Worm (Caenorhabditis elegans): ENCODE data around the gene F28H6.4.
A peak's percentile ranks its signal among the peaks of the same experiment; 100 is the strongest.

F28H6.4 gene

ce11 chrX:14108245-14108644, 19.4 kb upstream of the F28H6.4 start, which contains the start of gene F16B12.7:
Gene F16B12.7 (plus strand): TSS chrX:14108545.
- TF ChIP-seq ceh-19 (GFP tag; optimal IDR thresholded peaks at IDR 0.05) (no peak), F13H6.1 (tag; optimal IDR thresholded peaks at IDR 0.05) (no peak), ceh-48 (tag; optimal IDR thresholded peaks at IDR 0.05) (no peak), unc-3 (GFP tag; conservative IDR thresholded peaks at IDR 0.05) (no peak), unc-3 (tag; optimal IDR thresholded peaks at IDR 0.05) (no peak), ref-2 (tag; optimal IDR thresholded peaks at IDR 0.05) (no peak), elt-4 (tag; optimal IDR thresholded peaks at IDR 0.05) (no peak), ceh-24 (tag; optimal IDR thresholded peaks at IDR 0.05) (no peak), C38D4.7 (GFP tag; optimal IDR thresholded peaks at IDR 0.05) (no peak), tbx-7 (tag; optimal IDR thresholded peaks at IDR 0.05) (no peak), sox-4 (tag; optimal IDR thresholded peaks at IDR 0.05) (no peak), ceh-6 (GFP tag; optimal IDR thresholded peaks at IDR 0.05) (no peak), odd-2 (tag; optimal IDR thresholded peaks at IDR 0.05) (no peak)

DNA sequence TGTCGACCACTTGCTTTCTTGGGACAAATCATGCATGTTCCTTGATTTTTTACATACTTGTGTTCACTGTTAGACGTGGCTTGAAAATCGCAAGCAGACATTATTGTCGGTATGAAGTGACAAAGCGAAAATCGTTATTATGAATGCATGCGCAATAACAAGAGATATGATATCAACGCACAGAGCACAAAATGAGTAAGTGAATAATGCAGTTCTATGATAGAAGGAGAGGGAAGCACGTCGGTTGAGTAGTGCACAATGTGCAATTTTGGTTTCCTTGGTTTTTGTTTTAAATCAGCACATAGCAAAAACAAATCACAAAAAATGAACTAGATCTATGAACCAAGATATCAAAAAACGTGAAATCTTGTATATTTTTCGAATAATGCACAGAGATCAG, 14.3 kb upstream of the F28H6.4 start, which contains the start of gene nhr-281:
Gene nhr-281 (minus strand): TSS at position 101 of the 400 bp plus-strand sequence.
- no peak for TF ChIP-seq K02D7.2 (tag; optimal IDR thresholded peaks at IDR 0.05)
- no peak for TF ChIP-seq T23F11.4 (GFP tag; optimal IDR thresholded peaks at IDR 0.05)
- TF ChIP-seq ttx-3 (tag; optimal IDR thresholded peaks at IDR 0.05) = no peak
- TF ChIP-seq fkh-6 (tag; optimal IDR thresholded peaks at IDR 0.05) = no peak
- TF ChIP-seq elt-4 (tag; optimal IDR thresholded peaks at IDR 0.05) = no peak
- no peak for TF ChIP-seq ceh-2 (tag; optimal IDR thresholded peaks at IDR 0.05)
- no peak for TF ChIP-seq hlh-30 (tag; optimal IDR thresholded peaks at IDR 0.05; ENCODE audit: insufficient read depth)
- no peak for TF ChIP-seq ets-4 (tag; optimal IDR thresholded peaks at IDR 0.05)
- TF ChIP-seq unc-55 (GFP tag; optimal IDR thresholded peaks at IDR 0.05) = no peak
- no peak for TF ChIP-seq elt-2 (tag; optimal IDR thresholded peaks at IDR 0.05)
- no peak for TF ChIP-seq ceh-9 (tag; optimal IDR thresholded peaks at IDR 0.05)
- no peak for TF ChIP-seq C38D4.7 (GFP tag; optimal IDR thresholded peaks at IDR 0.05)
- no peak for TF ChIP-seq hlh-13 (GFP tag; optimal IDR thresholded peaks at IDR 0.05)

DNA sequence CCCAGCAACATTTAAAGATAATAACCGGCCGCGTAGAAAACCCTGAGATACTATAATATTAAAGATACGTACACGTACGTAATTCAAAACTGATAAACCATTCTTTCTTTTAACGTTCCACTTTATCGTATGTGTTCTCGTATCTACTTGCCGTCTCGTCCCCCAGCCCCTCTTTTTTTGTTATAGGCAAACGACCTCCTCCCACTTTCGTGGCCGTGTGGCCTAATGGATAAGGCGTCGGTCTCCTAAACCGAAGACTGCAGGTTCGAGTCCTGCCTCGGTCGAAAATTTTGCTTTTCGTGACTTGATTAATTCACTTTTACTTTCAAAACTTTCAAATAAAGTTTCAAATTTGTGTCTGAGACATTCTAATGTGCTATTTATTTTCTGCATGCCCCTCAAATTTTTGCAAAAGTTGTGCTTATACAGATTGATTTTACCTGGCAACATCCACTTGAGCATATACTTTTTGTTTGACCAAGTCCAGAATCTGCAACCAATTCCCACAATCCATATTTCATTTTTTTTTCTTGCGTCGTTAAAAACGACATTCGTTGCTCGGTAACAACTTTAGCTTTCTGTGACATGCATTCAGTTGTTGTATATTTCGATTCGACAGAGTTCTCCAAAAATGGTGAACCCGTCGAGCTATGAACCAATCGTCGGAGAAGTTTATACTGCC, 12.1 kb upstream of the F28H6.4 start, which contains the start of gene F28H6.7:
Gene F28H6.7 (plus strand): TSS at position 632 of the 682 bp plus-strand sequence.
- TF ChIP-seq unc-55 (GFP tag; optimal IDR thresholded peaks at IDR 0.05) = no peak
- peak; percentile 85 for TF ChIP-seq T23F11.4 (GFP tag; optimal IDR thresholded peaks at IDR 0.05)
- peak; percentile 27 for TF ChIP-seq fkh-10 (GFP tag; optimal IDR thresholded peaks at IDR 0.05)
- no peak for TF ChIP-seq pax-1 (tag; optimal IDR thresholded peaks at IDR 0.05)
- peak; percentile 78 for TF ChIP-seq lim-6 (tag; optimal IDR thresholded peaks at IDR 0.05)
- TF ChIP-seq pha-2 (tag; optimal IDR thresholded peaks at IDR 0.05) = peak; percentile 85
- TF ChIP-seq ceh-34 (tag; optimal IDR thresholded peaks at IDR 0.05) = peak; percentile 85
- peak; percentile 59 for TF ChIP-seq zip-5 (tag; optimal IDR thresholded peaks at IDR 0.05)
- no peak for TF ChIP-seq ceh-22 (tag; optimal IDR thresholded peaks at IDR 0.05)
- no peak for TF ChIP-seq ceh-30 (tag; optimal IDR thresholded peaks at IDR 0.05)
- peak; percentile 46 for TF ChIP-seq ceh-31 (tag; optimal IDR thresholded peaks at IDR 0.05)
- TF ChIP-seq hlh-6 (tag; optimal IDR thresholded peaks at IDR 0.05) = peak; percentile 94
- TF ChIP-seq nhr-232 (tag; optimal IDR thresholded peaks at IDR 0.05) = peak; percentile 95
- peak; percentile 94 for TF ChIP-seq fkh-6 (tag; optimal IDR thresholded peaks at IDR 0.05)
- peak; percentile 91 for TF ChIP-seq pat-9 (tag; optimal IDR thresholded peaks at IDR 0.05)
- no peak for TF ChIP-seq pha-4 (tag; optimal IDR thresholded peaks at IDR 0.05)
- peak; percentile 45 for TF ChIP-seq tbx-7 (tag; optimal IDR thresholded peaks at IDR 0.05)
- TF ChIP-seq mec-3 (tag; optimal IDR thresholded peaks at IDR 0.05; ENCODE audit: borderline replicate concordance) = no peak
- peak; percentile 81 for TF ChIP-seq syd-9 (tag; optimal IDR thresholded peaks at IDR 0.05)
- TF ChIP-seq sdc-2 (tag; optimal IDR thresholded peaks at IDR 0.05) = peak; percentile 89
- TF ChIP-seq pqm-1 (tag; optimal IDR thresholded peaks at IDR 0.05) = peak; percentile 71
- TF ChIP-seq nfya-1 (tag; optimal IDR thresholded peaks at IDR 0.05) = peak; percentile 48
- TF ChIP-seq pros-1 (tag; optimal IDR thresholded peaks at IDR 0.05) = no peak
- TF ChIP-seq ceh-24 (tag; optimal IDR thresholded peaks at IDR 0.05) = peak; percentile 45
- TF ChIP-seq sox-4 (tag; optimal IDR thresholded peaks at IDR 0.05) = peak; percentile 89
- TF ChIP-seq nhr-11 (tag; optimal IDR thresholded peaks at IDR 0.05) = no peak
- peak; percentile 72 for TF ChIP-seq ceh-14 (tag; optimal IDR thresholded peaks at IDR 0.05)
- TF ChIP-seq K09A11.1 (tag; optimal IDR thresholded peaks at IDR 0.05; ENCODE audit: insufficient read depth) = peak; percentile 79
- peak; percentile 84 for TF ChIP-seq ceh-9 (tag; optimal IDR thresholded peaks at IDR 0.05)
- peak; percentile 90 for TF ChIP-seq Y22D7AL.16 (tag; optimal IDR thresholded peaks at IDR 0.05)
- TF ChIP-seq npax-4 (tag; optimal IDR thresholded peaks at IDR 0.05) = peak; percentile 80
- TF ChIP-seq ceh-19 (GFP tag; optimal IDR thresholded peaks at IDR 0.05) = peak; percentile 92

Measured in whole organism, late embryonic.